Worm (Caenorhabditis elegans) whole organism, late embryonic: Measurements from ENCODE around the gene rpc-11.

Source experiments
- C08G9.2 ChIP-seq: sonication (generic microtip); optimal IDR thresholded peaks from 2 replicates; lab custom pipeline; 2016; ENCODE audit warnings: mild to moderate bottlenecking, missing genetic modification characterization, moderate library complexity, missing compliant biosample characterization
- ceh-14 ChIP-seq: sonication (generic microtip); optimal IDR thresholded peaks from 2 replicates; lab custom pipeline; 2016; ENCODE audit warnings: missing genotype, missing genetic modification characterization, missing compliant biosample characterization
- ceh-19 ChIP-seq: fragments of 200-800 bp; sonication (Bioruptor generic); optimal IDR thresholded peaks from 2 replicates; lab custom pipeline; 2018; ENCODE audit warnings: mild to moderate bottlenecking, missing genetic modification characterization, missing compliant biosample characterization
- ceh-2 ChIP-seq: sonication (generic microtip); optimal IDR thresholded peaks from 2 replicates; lab custom pipeline; 2016; ENCODE audit warnings: missing genotype, missing genetic modification characterization, missing compliant biosample characterization
- ceh-34 ChIP-seq: sonication (generic microtip); optimal IDR thresholded peaks from 2 replicates; lab custom pipeline; 2016; ENCODE audit warnings: mild to moderate bottlenecking, missing genetic modification characterization, missing compliant biosample characterization
- ceh-48 ChIP-seq: sonication (generic microtip); optimal IDR thresholded peaks from 2 replicates; lab custom pipeline; 2016; ENCODE audit warnings: missing genetic modification characterization, inconsistent platforms, missing compliant biosample characterization
- ceh-6 ChIP-seq: fragments of 200-800 bp; sonication (Bioruptor generic); optimal IDR thresholded peaks from 2 replicates; lab custom pipeline; 2018; ENCODE audit warnings: mild to moderate bottlenecking, missing genetic modification characterization, missing compliant biosample characterization
- dmd-4 ChIP-seq: sonication (generic microtip); optimal IDR thresholded peaks from 2 replicates; lab custom pipeline; 2016; ENCODE audit warnings: borderline replicate concordance, missing genetic modification characterization, missing compliant biosample characterization
- dve-1 ChIP-seq: sonication (generic microtip); optimal IDR thresholded peaks from 2 replicates; lab custom pipeline; 2017; ENCODE audit warnings: antibody characterized with exemption, mild to moderate bottlenecking, missing genetic modification characterization, missing compliant biosample characterization
- ets-4 ChIP-seq: sonication (generic microtip); optimal IDR thresholded peaks from 2 replicates; lab custom pipeline; 2016; ENCODE audit warnings: missing genetic modification characterization, missing compliant biosample characterization
- eyg-1 ChIP-seq: sonication (generic microtip); optimal IDR thresholded peaks from 2 replicates; lab custom pipeline; 2016; ENCODE audit warnings: missing genotype, missing genetic modification characterization, missing compliant biosample characterization
- gmeb-2 ChIP-seq: sonication (generic microtip); optimal IDR thresholded peaks from 2 replicates; lab custom pipeline; 2016; ENCODE audit warnings: missing genetic modification characterization, inconsistent platforms, missing compliant biosample characterization
- hlh-13 ChIP-seq: fragments of 200-800 bp; sonication (Bioruptor generic); optimal IDR thresholded peaks from 2 replicates; lab custom pipeline; 2018; ENCODE audit warnings: mild to moderate bottlenecking, missing genetic modification characterization, missing compliant biosample characterization
- lim-6 ChIP-seq: sonication (generic microtip); optimal IDR thresholded peaks from 2 replicates; lab custom pipeline; 2016; ENCODE audit warnings: missing genetic modification characterization, missing compliant biosample characterization
- lin-11 ChIP-seq: fragments of 200-800 bp; sonication (Bioruptor generic); optimal IDR thresholded peaks from 2 replicates; lab custom pipeline; 2018; ENCODE audit warnings: mild to moderate bottlenecking, missing genetic modification characterization, missing compliant biosample characterization
- madf-2 ChIP-seq: sonication (generic microtip); optimal IDR thresholded peaks from 2 replicates; lab custom pipeline; 2017; ENCODE audit warnings: missing genetic modification characterization, missing compliant biosample characterization
- mec-3 ChIP-seq: sonication (generic microtip); optimal IDR thresholded peaks from 2 replicates; lab custom pipeline; 2016; ENCODE audit warnings: borderline replicate concordance, missing genetic modification characterization, missing compliant biosample characterization
- nhr-11 ChIP-seq: fragments of 150-350 bp; optimal IDR thresholded peaks from 2 replicates; lab custom pipeline; 2014; ENCODE audit warnings: missing biosample characterization, missing genetic modification characterization
- pat-9 ChIP-seq: fragments of 200-800 bp; sonication (Bioruptor generic); optimal IDR thresholded peaks from 2 replicates; lab custom pipeline; 2018; ENCODE audit warnings: mild to moderate bottlenecking, missing genetic modification characterization, moderate library complexity, missing compliant biosample characterization
- pax-1 ChIP-seq: fragments of 150-350 bp; optimal IDR thresholded peaks from 2 replicates; lab custom pipeline; 2014; ENCODE audit warnings: missing biosample characterization, missing genetic modification characterization
- pha-4 ChIP-seq: fragments of 150-350 bp; optimal IDR thresholded peaks from 2 replicates; lab custom pipeline; 2018; ENCODE audit warnings: missing biosample characterization, missing genetic modification reagents, missing genetic modification characterization
- pros-1 ChIP-seq: fragments of 150-350 bp; optimal IDR thresholded peaks from 2 replicates; lab custom pipeline; 2014; ENCODE audit warnings: missing biosample characterization, missing genetic modification reagents, missing genetic modification characterization
- ref-2 ChIP-seq: sonication (generic microtip); optimal IDR thresholded peaks from 2 replicates; lab custom pipeline; 2016; ENCODE audit warnings: missing genetic modification characterization, missing compliant biosample characterization
- sox-2 ChIP-seq: fragments of 200-800 bp; sonication (Bioruptor generic); IDR thresholded peaks from 2 replicates; pipeline ENCODE4 v1.3.6; 2022; ENCODE audit warnings: missing genetic modification reagents, missing genetic modification characterization, missing compliant biosample characterization
- sox-4 ChIP-seq: sonication (generic microtip); optimal IDR thresholded peaks from 2 replicates; lab custom pipeline; 2017; ENCODE audit warnings: mild to moderate bottlenecking, missing genetic modification characterization, inconsistent platforms, missing compliant biosample characterization
- syd-9 ChIP-seq: sonication (generic microtip); optimal IDR thresholded peaks from 2 replicates; lab custom pipeline; 2016; ENCODE audit warnings: mild to moderate bottlenecking, missing genetic modification characterization, moderate library complexity, missing compliant biosample characterization
- tbx-7 ChIP-seq: sonication (generic microtip); optimal IDR thresholded peaks from 2 replicates; lab custom pipeline; 2016; ENCODE audit warnings: missing genotype, missing genetic modification characterization, missing compliant biosample characterization
- ttx-3 ChIP-seq: sonication (generic microtip); optimal IDR thresholded peaks from 2 replicates; lab custom pipeline; 2016; ENCODE audit warnings: missing genetic modification reagents, missing genetic modification characterization, missing compliant biosample characterization
- unc-55 ChIP-seq: sonication (generic microtip); optimal IDR thresholded peaks from 2 replicates; lab custom pipeline; 2017; ENCODE audit warnings: missing biosample characterization, missing genetic modification reagents, missing genetic modification characterization
- unc-86 ChIP-seq: sonication (generic microtip); optimal IDR thresholded peaks from 2 replicates; lab custom pipeline; 2016; ENCODE audit warnings: missing genetic modification characterization, missing compliant biosample characterization
- zip-5 ChIP-seq: sonication (generic microtip); optimal IDR thresholded peaks from 2 replicates; lab custom pipeline; 2016; ENCODE audit warnings: missing genetic modification characterization, missing compliant biosample characterization
- ztf-16 ChIP-seq: sonication (generic microtip); optimal IDR thresholded peaks from 2 replicates; lab custom pipeline; 2017; ENCODE audit warnings: missing genetic modification characterization, missing compliant biosample characterization

rpc-11 gene

ce11 chrIV:1452480-1452879 is 42.6 kb upstream of the rpc-11 start:
- TF ChIP-seq ttx-3 (tag; lab: Kevin White, UChicago) (no peak), C08G9.2 (tag; lab: Kevin White, UChicago) (no peak), syd-9 (no peak), ceh-14 (no peak), ztf-16 (tag; lab: Kevin White, UChicago) (no peak), dve-1 (tag; lab: Kevin White, UChicago) (no peak), eyg-1 (tag; lab: Kevin White, UChicago) (no peak), unc-86 (tag; lab: Kevin White, UChicago) (no peak), sox-2 (no peak)

ce11 chrIV:1445920-1446319 is 36.1 kb upstream of the rpc-11 start, which contains the start of gene clp-7:
Gene clp-7 (minus strand): TSS chrIV:1445966.
- TF ChIP-seq pros-1 (tag; lab: Kevin White, UChicago) (no peak), lin-11 (tag; lab: Kevin White, UChicago) (no peak), unc-55 (GFP tag; lab: Kevin White, UChicago) (no peak), dve-1 (tag; lab: Kevin White, UChicago) (no peak), zip-5 (tag; lab: Kevin White, UChicago) (no peak), madf-2 (no peak), ceh-2 (tag; lab: Kevin White, UChicago) (no peak), pha-4 (tag; lab: Kevin White, UChicago) (no peak), lim-6 (tag; lab: Kevin White, UChicago) (no peak), pat-9 (tag; lab: Kevin White, UChicago) (no peak), sox-4 (no peak)

DNA sequence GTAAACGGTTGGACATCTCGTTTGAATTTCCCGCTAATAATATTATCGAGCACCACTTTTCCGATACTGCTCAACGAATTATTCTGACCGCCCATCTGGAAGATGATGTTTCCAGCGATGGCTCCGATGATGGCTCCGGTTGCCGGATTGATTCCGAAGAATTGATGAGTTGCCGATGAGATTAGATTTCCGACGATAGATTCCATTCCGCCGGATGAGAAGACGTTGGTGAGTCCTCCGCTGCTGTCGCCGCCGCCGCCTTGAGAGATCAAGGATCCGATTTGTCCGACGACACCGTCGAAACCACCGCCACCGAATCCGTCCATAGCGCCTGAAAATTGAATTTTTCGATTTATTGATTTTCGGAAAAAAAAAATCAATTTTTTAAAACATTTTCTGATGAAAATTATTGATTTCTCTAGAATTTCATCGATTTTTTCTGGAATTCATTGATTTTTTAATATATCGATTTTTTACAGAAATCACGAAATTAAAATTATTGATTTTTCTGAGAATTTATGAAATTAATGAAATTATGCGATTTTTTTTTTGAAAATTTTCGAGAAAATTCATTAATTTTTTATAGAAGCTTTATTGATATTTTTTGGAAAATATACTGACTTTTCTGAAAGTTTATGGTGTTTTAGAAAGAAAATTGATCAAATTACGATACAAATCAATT is 34.3 kb upstream of the rpc-11 start:
- TF ChIP-seq ceh-6 (no peak), syd-9 (no peak), pax-1 (no peak), ceh-48 (tag; lab: Kevin White, UChicago) (no peak), ref-2 (tag; lab: Kevin White, UChicago) (no peak), gmeb-2 (tag; lab: Kevin White, UChicago) (no peak), pros-1 (tag; lab: Kevin White, UChicago) (no peak), madf-2 (no peak), mec-3 (tag; lab: Kevin White, UChicago) (no peak), ets-4 (tag; lab: Kevin White, UChicago) (no peak), hlh-13 (GFP tag; lab: Kevin White, UChicago) (no peak)

ce11 chrIV:1443514-1443913 is 33.7 kb upstream of the rpc-11 start:
- TF ChIP-seq pros-1 (tag; lab: Kevin White, UChicago) (no peak), ceh-48 (tag; lab: Kevin White, UChicago) (peak; percentile 81)

ce11 chrIV:1437625-1438024 is 27.8 kb upstream of the rpc-11 start:
- TF ChIP-seq ceh-48 (tag; lab: Kevin White, UChicago) = peak; percentile 39
- no peak for TF ChIP-seq dmd-4 (tag; lab: Kevin White, UChicago)
- TF ChIP-seq pros-1 (tag; lab: Kevin White, UChicago) = no peak
- no peak for TF ChIP-seq ceh-34 (tag; lab: Kevin White, UChicago)
- TF ChIP-seq tbx-7 (tag; lab: Kevin White, UChicago) = no peak
- TF ChIP-seq lim-6 (tag; lab: Kevin White, UChicago) = no peak
- TF ChIP-seq ceh-19 (GFP tag; lab: Kevin White, UChicago) = no peak

ce11 chrIV:1435159-1435558 is 25.3 kb upstream of the rpc-11 start:
- TF ChIP-seq syd-9 = no peak
- TF ChIP-seq nhr-11 (tag; lab: Kevin White, UChicago) = no peak
- TF ChIP-seq ceh-48 (tag; lab: Kevin White, UChicago) = peak; percentile 90
